Fruit fly (Drosophila melanogaster): ENCODE results near the gene Taf12.
A peak's percentile ranks its signal among the peaks of the same experiment; 100 is the strongest.

The Taf12 gene

DNA sequence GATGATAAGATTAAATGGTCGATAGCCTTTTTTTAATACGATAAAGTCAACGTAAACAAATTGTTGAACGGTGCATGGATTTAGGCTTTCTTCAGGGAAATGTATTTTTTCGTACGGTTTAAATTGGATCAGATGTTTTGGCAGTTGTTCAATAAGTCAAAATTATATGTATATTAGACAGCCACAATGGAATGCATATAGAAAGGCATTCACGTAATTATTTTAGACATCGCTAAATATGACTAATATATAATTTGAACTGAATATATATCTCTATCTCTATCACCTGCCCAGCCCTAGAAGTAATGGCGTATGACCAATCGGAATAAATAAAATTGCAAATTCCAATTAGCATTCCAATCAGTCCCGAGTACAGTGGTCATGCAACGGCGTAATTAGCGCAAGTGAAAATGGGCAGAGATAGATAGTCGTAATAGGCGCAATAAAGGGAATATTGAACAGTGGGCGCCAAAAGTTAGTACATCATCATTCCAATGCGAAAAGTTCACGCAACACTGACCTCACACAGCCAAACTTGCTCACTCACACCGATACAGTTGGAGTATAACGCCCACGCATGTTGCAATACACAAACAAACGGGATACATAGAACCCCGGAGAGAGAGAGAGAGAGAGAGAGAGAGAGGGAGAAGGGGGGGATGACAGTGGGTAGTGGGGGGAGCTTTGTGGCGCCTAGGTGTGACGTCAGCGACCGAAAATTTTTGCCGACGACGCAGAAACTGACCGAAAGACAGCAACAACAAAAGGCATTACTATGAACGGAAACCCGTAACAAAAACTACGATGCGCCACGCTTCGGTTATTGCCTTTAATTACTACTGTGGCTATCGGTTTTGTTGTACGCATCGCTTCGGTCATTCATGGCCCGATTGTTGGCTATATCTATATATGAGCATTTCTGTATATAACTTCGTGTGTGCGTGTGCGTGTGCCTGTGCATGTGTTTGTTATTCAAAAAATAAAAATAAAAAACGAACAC, 30.8 kb downstream of the Taf12 start (continued):
- peak; percentile 57 for TF ChIP-seq CG1832 (GFP tag; optimal IDR thresholded peaks at IDR 0.05)
- no peak for TF ChIP-seq dmrt11E (tag; optimal IDR thresholded peaks at IDR 0.05)
- no peak for TF ChIP-seq vvl (GFP tag; IDR thresholded peaks at IDR 0.05)
- TF ChIP-seq nerfin-2 (GFP tag; IDR thresholded peaks at IDR 0.05; ENCODE audit: partially characterized antibody), result no peak
- TF ChIP-seq slbo (GFP tag; IDR thresholded peaks at IDR 0.05), result 0 out of 2 replicates have a peak, but pooled peaks have one; percentile 31
- TF ChIP-seq CG32772 (GFP tag; IDR thresholded peaks at IDR 0.05), result no peak
- TF ChIP-seq toy (GFP tag; IDR thresholded peaks at IDR 0.05), result no peak
- peak; percentile 25 for TF ChIP-seq ash1 (GFP tag; optimal IDR thresholded peaks at IDR 0.05)
- no peak for TF ChIP-seq zen2 (GFP tag; IDR thresholded peaks at IDR 0.05; ENCODE audit: partially characterized antibody)
- TF ChIP-seq CG11085 (GFP tag; IDR thresholded peaks at IDR 0.05), result no peak
- TF ChIP-seq CG16815 (GFP tag; optimal IDR thresholded peaks at IDR 0.05), result no peak
- TF ChIP-seq CG3847 (GFP tag; IDR thresholded peaks at IDR 0.05), result 0 out of 2 replicates have a peak, but pooled peaks have one; percentile 26
- TF ChIP-seq Xrp1 (GFP tag; IDR thresholded peaks at IDR 0.05), result no peak
- no peak for TF ChIP-seq gro (GFP tag; optimal IDR thresholded peaks at IDR 0.05)
- TF ChIP-seq klu (GFP tag; IDR thresholded peaks at IDR 0.05), result 0 out of 2 replicates have a peak, but pooled peaks have one; percentile 38
- TF ChIP-seq salm (tag; optimal IDR thresholded peaks at IDR 0.05), result no peak
- peak; percentile 67 to 94 for TF ChIP-seq insv (GFP tag; optimal IDR thresholded peaks at IDR 0.05)
- TF ChIP-seq CG11247 (GFP tag; IDR thresholded peaks at IDR 0.05), result no peak
- TF ChIP-seq ftz-f1 (GFP tag; optimal IDR thresholded peaks at IDR 0.05), result no peak
- no peak for TF ChIP-seq Adf1 (GFP tag; IDR thresholded peaks at IDR 0.05)
- no peak for TF ChIP-seq CG7357 (GFP tag; IDR thresholded peaks at IDR 0.05)
- TF ChIP-seq ems (GFP tag; optimal IDR thresholded peaks at IDR 0.05), result no peak
- no peak for TF ChIP-seq Vsx1 (GFP tag; optimal IDR thresholded peaks at IDR 0.05)
- peak; percentile 35 for TF ChIP-seq CG5180 (GFP tag; optimal IDR thresholded peaks at IDR 0.05)
- TF ChIP-seq CG30020 (tag; optimal IDR thresholded peaks at IDR 0.05), result no peak
- peak; percentile 94 for TF ChIP-seq crol (GFP tag; IDR thresholded peaks at IDR 0.05)
- TF ChIP-seq CG6854 (GFP tag; optimal IDR thresholded peaks at IDR 0.05), result no peak
- no peak for TF ChIP-seq crp (GFP tag; optimal IDR thresholded peaks at IDR 0.05)
- TF ChIP-seq amos (GFP tag; IDR thresholded peaks at IDR 0.05; ENCODE audit: partially characterized antibody), result peak; percentile 12; the same call in 1 of the 2 replicates
- no peak for TF ChIP-seq CG11560 (tag; IDR thresholded peaks at IDR 0.05)
- no peak for TF ChIP-seq CG8290 (GFP tag; optimal IDR thresholded peaks at IDR 0.05)
- peak in 1 of 2 experiments; percentile 6 for TF ChIP-seq CG8290 (tag; optimal IDR thresholded peaks at IDR 0.05)
- no peak for TF ChIP-seq Hand (GFP tag; optimal IDR thresholded peaks at IDR 0.05)
- no peak for TF ChIP-seq CG11456 (GFP tag; IDR thresholded peaks at IDR 0.05)
- no peak for TF ChIP-seq pfk (GFP tag; optimal IDR thresholded peaks at IDR 0.05)
- no peak for TF ChIP-seq NfI (GFP tag; optimal IDR thresholded peaks at IDR 0.05)
- TF ChIP-seq CG8359 (GFP tag; optimal IDR thresholded peaks at IDR 0.05; ENCODE audit: borderline replicate concordance), result no peak
- TF ChIP-seq E2f2 (GFP tag; IDR thresholded peaks at IDR 0.05), result no peak
- no peak for TF ChIP-seq Ets97D (GFP tag; optimal IDR thresholded peaks at IDR 0.05)
- TF ChIP-seq Hmr (GFP tag; optimal IDR thresholded peaks at IDR 0.05), result peak; percentile 21
- no peak for TF ChIP-seq Ptx1 (GFP tag; IDR thresholded peaks at IDR 0.05)
- no peak for TF ChIP-seq phol (tag; optimal IDR thresholded peaks at IDR 0.05)
- no peak for TF ChIP-seq CG14860 (GFP tag; IDR thresholded peaks at IDR 0.05; ENCODE audit: partially characterized antibody)
- no peak for TF ChIP-seq CG43689 (GFP tag; IDR thresholded peaks at IDR 0.05)
- TF ChIP-seq Sin3A (optimal IDR thresholded peaks at IDR 0.05), result no peak
- TF ChIP-seq sim (GFP tag; IDR thresholded peaks at IDR 0.05), result no peak
- no peak for TF ChIP-seq CG9817 (tag; optimal IDR thresholded peaks at IDR 0.05)
- TF ChIP-seq dpn (GFP tag; optimal IDR thresholded peaks at IDR 0.05), result no peak
- TF ChIP-seq HHEX (GFP tag; optimal IDR thresholded peaks at IDR 0.05), result peak; percentile 18

Data from whole organism, embryonic.